Worm (Caenorhabditis elegans): ENCODE data around the gene W02B12.13.

W02B12.13 gene

ce11 chrII:11424032-11424431, 21.0 kb upstream of the W02B12.13 start:
- no peak for TF ChIP-seq ceh-6 (GFP tag; optimal IDR thresholded peaks at IDR 0.05)
- no peak for TF ChIP-seq mec-3 (tag; optimal IDR thresholded peaks at IDR 0.05; ENCODE audit: borderline replicate concordance)
- TF ChIP-seq K02D7.2 (tag; optimal IDR thresholded peaks at IDR 0.05), result no peak
- no peak for TF ChIP-seq unc-42 (tag; optimal IDR thresholded peaks at IDR 0.05)
- no peak for TF ChIP-seq hlh-30 (tag; optimal IDR thresholded peaks at IDR 0.05; ENCODE audit: insufficient read depth)
- no peak for TF ChIP-seq elt-4 (tag; optimal IDR thresholded peaks at IDR 0.05)
- no peak for TF ChIP-seq pag-3 (tag; optimal IDR thresholded peaks at IDR 0.05; ENCODE audit: borderline replicate concordance)
- no peak for TF ChIP-seq pha-4 (tag; optimal IDR thresholded peaks at IDR 0.05)
- TF ChIP-seq hlh-13 (GFP tag; optimal IDR thresholded peaks at IDR 0.05), result no peak
- TF ChIP-seq fkh-6 (tag; optimal IDR thresholded peaks at IDR 0.05), result no peak
- no peak for TF ChIP-seq ama-1 (optimal IDR thresholded peaks at IDR 0.05)
- no peak for TF ChIP-seq nhr-232 (tag; optimal IDR thresholded peaks at IDR 0.05)
- TF ChIP-seq ceh-22 (tag; optimal IDR thresholded peaks at IDR 0.05), result no peak
- TF ChIP-seq T23F11.4 (GFP tag; optimal IDR thresholded peaks at IDR 0.05), result no peak
- TF ChIP-seq madf-2 (tag; optimal IDR thresholded peaks at IDR 0.05), result no peak
- no peak for TF ChIP-seq fkh-10 (GFP tag; optimal IDR thresholded peaks at IDR 0.05)
- no peak for TF ChIP-seq odd-2 (tag; optimal IDR thresholded peaks at IDR 0.05)
- no peak for TF ChIP-seq eyg-1 (tag; optimal IDR thresholded peaks at IDR 0.05)
- no peak for TF ChIP-seq ttx-3 (tag; optimal IDR thresholded peaks at IDR 0.05)

- TF ChIP-seq npax-4 (tag; optimal IDR thresholded peaks at IDR 0.05), result no peak
- no peak for TF ChIP-seq lin-11 (tag; optimal IDR thresholded peaks at IDR 0.05)
- no peak for TF ChIP-seq gmeb-2 (tag; optimal IDR thresholded peaks at IDR 0.05)
- TF ChIP-seq rnt-1 (tag; optimal IDR thresholded peaks at IDR 0.05), result no peak
- TF ChIP-seq hlh-8 (tag; optimal IDR thresholded peaks at IDR 0.05), result no peak
- no peak for TF ChIP-seq unc-55 (GFP tag; optimal IDR thresholded peaks at IDR 0.05)
- no peak for TF ChIP-seq elt-4 (tag; optimal IDR thresholded peaks at IDR 0.05)
- TF ChIP-seq ceh-24 (tag; optimal IDR thresholded peaks at IDR 0.05), result no peak
- no peak for TF ChIP-seq C08G9.2 (tag; optimal IDR thresholded peaks at IDR 0.05)
Observed at ce11 chrII:11424579-11425316, 20.3 kb upstream of the W02B12.13 start, which contains the start of gene C05D12.3. Gene C05D12.3 (plus strand): TSS chrII:11425266.

ce11 chrII:11427322-11427721, 17.8 kb upstream of the W02B12.13 start:
- no peak for TF ChIP-seq K02D7.2 (tag; optimal IDR thresholded peaks at IDR 0.05)
- TF ChIP-seq ceh-9 (tag; optimal IDR thresholded peaks at IDR 0.05), result no peak
- no peak for TF ChIP-seq C08G9.2 (tag; optimal IDR thresholded peaks at IDR 0.05)
- TF ChIP-seq sox-2 (GFP tag; IDR thresholded peaks at IDR 0.05), result no peak
- no peak for TF ChIP-seq ahr-1 (tag; optimal IDR thresholded peaks at IDR 0.05)
- no peak for TF ChIP-seq C38D4.7 (GFP tag; optimal IDR thresholded peaks at IDR 0.05)
- no peak for TF ChIP-seq pag-3 (tag; optimal IDR thresholded peaks at IDR 0.05; ENCODE audit: borderline replicate concordance)
- TF ChIP-seq K09A11.1 (tag; optimal IDR thresholded peaks at IDR 0.05; ENCODE audit: insufficient read depth), result no peak
- no peak for TF ChIP-seq unc-86 (tag; optimal IDR thresholded peaks at IDR 0.05)
- no peak for TF ChIP-seq lin-11 (tag; optimal IDR thresholded peaks at IDR 0.05)
- TF ChIP-seq ceh-18 (tag; optimal IDR thresholded peaks at IDR 0.05), result no peak
- TF ChIP-seq zip-5 (tag; optimal IDR thresholded peaks at IDR 0.05), result no peak
- TF ChIP-seq madf-2 (tag; optimal IDR thresholded peaks at IDR 0.05), result no peak
- TF ChIP-seq Y22D7AL.16 (tag; optimal IDR thresholded peaks at IDR 0.05), result no peak
- no peak for TF ChIP-seq elt-2 (tag; optimal IDR thresholded peaks at IDR 0.05)
- no peak for TF ChIP-seq ceh-19 (GFP tag; optimal IDR thresholded peaks at IDR 0.05)
